Fruit fly (Drosophila melanogaster) whole organism, embryonic: ENCODE measurements around the gene CG12992.
A peak's percentile ranks its signal among the peaks of the same experiment; 100 is the strongest.

Source experiments
- Asciz ChIP-seq: fragments of 200-800 bp; sonication (Bioruptor generic); optimal IDR thresholded peaks from 2 replicates; lab custom pipeline; 2017; ENCODE audit warnings: missing biosample characterization, mild to moderate bottlenecking, missing genetic modification characterization, missing genetic modification reagents
- CG11723 ChIP-seq: fragments of 200-800 bp; sonication (Bioruptor generic); optimal IDR thresholded peaks from 2 replicates; lab custom pipeline; 2017; ENCODE audit warnings: missing biosample characterization, mild to moderate bottlenecking, missing genetic modification characterization
- CG12104 ChIP-seq: fragments of 200-800 bp; sonication (Bioruptor generic); optimal IDR thresholded peaks from 3 replicates; lab custom pipeline; 2016; ENCODE audit warnings: missing biosample characterization, missing genetic modification characterization
- CG1233 ChIP-seq: fragments of 200-800 bp; sonication (Bioruptor generic); optimal IDR thresholded peaks from 4 replicates; lab custom pipeline; 2018; ENCODE audit warnings: missing biosample characterization, mild to moderate bottlenecking, missing genetic modification characterization
- CG13287 ChIP-seq: fragments of 200-800 bp; sonication (Bioruptor generic); IDR thresholded peaks from 2 replicates; pipeline ENCODE4 v1.3.6; 2022; ENCODE audit warnings: missing biosample characterization, missing genetic modification characterization; ENCODE audit not compliant: partially characterized antibody
- CG13775 ChIP-seq: fragments of 200-800 bp; sonication (Bioruptor generic); optimal IDR thresholded peaks from 3 replicates; lab custom pipeline; 2017; ENCODE audit warnings: missing biosample characterization, mild to moderate bottlenecking, missing genetic modification characterization
- CG16815 ChIP-seq: fragments of 200-800 bp; sonication (Bioruptor generic); optimal IDR thresholded peaks from 3 replicates; lab custom pipeline; 2017; ENCODE audit warnings: missing biosample characterization, mild to moderate bottlenecking, missing genetic modification characterization
- CG17359 ChIP-seq: fragments of 200-800 bp; sonication (Bioruptor generic); optimal IDR thresholded peaks from 3 replicates; lab custom pipeline; 2018; ENCODE audit warnings: missing biosample characterization, mild to moderate bottlenecking, missing genetic modification characterization, moderate library complexity
- CG17612 ChIP-seq: fragments of 200-800 bp; sonication (Bioruptor generic); IDR thresholded peaks from 2 replicates; pipeline ENCODE4 v1.3.6; 2022; ENCODE audit warnings: missing biosample characterization, missing genetic modification characterization
- CG18262 ChIP-seq: fragments of 200-800 bp; optimal IDR thresholded peaks from 3 replicates; lab custom pipeline; 2019; ENCODE audit warnings: missing biosample characterization, mild to moderate bottlenecking, missing genetic modification characterization, moderate library complexity
- CG31365 ChIP-seq: fragments of 200-800 bp; sonication (Bioruptor generic); optimal IDR thresholded peaks from 2 replicates; lab custom pipeline; 2018; ENCODE audit warnings: missing biosample characterization, mild to moderate bottlenecking, missing genetic modification characterization
- CG34376 ChIP-seq: fragments of 200-800 bp; sonication (Bioruptor generic); optimal IDR thresholded peaks from 2 replicates; lab custom pipeline; 2018; ENCODE audit warnings: missing biosample characterization, mild to moderate bottlenecking, missing genetic modification characterization
- CG3847 ChIP-seq: fragments of 200-800 bp; sonication (Bioruptor generic); IDR thresholded peaks from 2 replicates; pipeline ENCODE4 v1.3.6; 2022; ENCODE audit warnings: missing biosample characterization, missing genetic modification characterization
- CG4424 ChIP-seq: fragments of 200-800 bp; sonication (Bioruptor generic); optimal IDR thresholded peaks from 3 replicates; lab custom pipeline; 2016; ENCODE audit warnings: missing biosample characterization, missing genetic modification characterization
- CG7928 ChIP-seq: fragments of 200-800 bp; sonication (Bioruptor generic); optimal IDR thresholded peaks from 2 replicates; lab custom pipeline; 2017; ENCODE audit warnings: missing biosample characterization, mild to moderate bottlenecking, missing genetic modification characterization
- CG9727 ChIP-seq: fragments of 200-800 bp; sonication (Bioruptor generic); optimal IDR thresholded peaks from 3 replicates; lab custom pipeline; 2017; ENCODE audit warnings: missing biosample characterization, mild to moderate bottlenecking, missing genetic modification characterization
- CTCF ChIP-seq: fragments of 200-800 bp; sonication (Bioruptor generic); optimal IDR thresholded peaks from 2 replicates; lab custom pipeline; 2017; ENCODE audit warnings: missing biosample characterization, mild to moderate bottlenecking, missing genetic modification characterization, moderate library complexity
- Camta ChIP-seq: fragments of 200-800 bp; sonication (Bioruptor generic); optimal IDR thresholded peaks from 2 replicates; lab custom pipeline; 2016; ENCODE audit warnings: missing biosample characterization, missing genetic modification characterization
- Chrac-16 ChIP-seq: fragments of 200-800 bp; sonication (Bioruptor generic); optimal IDR thresholded peaks from 3 replicates; lab custom pipeline; 2016; ENCODE audit warnings: missing biosample characterization, missing genetic modification characterization
- Doc2 ChIP-seq: fragments of 200-800 bp; sonication (Bioruptor generic); IDR thresholded peaks from 2 replicates; pipeline ENCODE4 v1.3.6; 2022; ENCODE audit warnings: missing biosample characterization, missing genetic modification characterization
- Dp ChIP-seq: fragments of 200-800 bp; sonication (Bioruptor generic); optimal IDR thresholded peaks from 2 replicates; lab custom pipeline; 2018; ENCODE audit warnings: missing biosample characterization, mild to moderate bottlenecking, missing genetic modification characterization, moderate library complexity
- Dref ChIP-seq: fragments of 200-800 bp; sonication (Bioruptor generic); IDR thresholded peaks from 2 replicates; pipeline ENCODE4 v1.3.6; 2022; ENCODE audit warnings: missing biosample characterization, missing genetic modification characterization
- Ets97D ChIP-seq: fragments of 200-800 bp; sonication (Bioruptor generic); optimal IDR thresholded peaks from 3 replicates; lab custom pipeline; 2016; ENCODE audit warnings: missing biosample characterization, missing genetic modification characterization
- HLH54F ChIP-seq: fragments of 200-800 bp; sonication (Bioruptor generic); optimal IDR thresholded peaks from 3 replicates; lab custom pipeline; 2016; ENCODE audit warnings: missing biosample characterization, missing genetic modification characterization
- MTF-1 ChIP-seq: fragments of 200-800 bp; sonication (Bioruptor generic); optimal IDR thresholded peaks from 2 replicates; lab custom pipeline; 2018; ENCODE audit warnings: missing biosample characterization, mild to moderate bottlenecking, missing genetic modification characterization, borderline replicate concordance
- NC2β ChIP-seq: fragments of 200-800 bp; sonication (Bioruptor generic); optimal IDR thresholded peaks from 2 replicates; lab custom pipeline; 2016; ENCODE audit warnings: missing biosample characterization, missing genetic modification characterization
- NFAT ChIP-seq: fragments of 200-800 bp; sonication (Bioruptor generic); IDR thresholded peaks from 2 replicates; pipeline ENCODE4 v1.3.6; 2022; ENCODE audit warnings: missing biosample characterization, missing genetic modification characterization
- Side ChIP-seq: fragments of 200-800 bp; sonication (Bioruptor generic); optimal IDR thresholded peaks from 2 replicates; lab custom pipeline; 2016; ENCODE audit warnings: missing biosample characterization, missing genetic modification characterization
- Six4 ChIP-seq: fragments of 200-800 bp; sonication (Bioruptor generic); optimal IDR thresholded peaks from 2 replicates; lab custom pipeline; 2016; ENCODE audit warnings: missing biosample characterization, missing genetic modification characterization
- Tbp ChIP-seq: fragments of >200 bp; optimal IDR thresholded peaks from 2 replicates; lab custom pipeline; 2018; ENCODE audit warnings: missing biosample characterization, missing genetic modification characterization
- ase ChIP-seq: fragments of 200-800 bp; sonication (Bioruptor generic); IDR thresholded peaks from 3 replicates; pipeline ENCODE4 v1.3.6; 2022; ENCODE audit warnings: missing biosample characterization, missing genetic modification characterization
- ato ChIP-seq: fragments of 200-800 bp; sonication (Bioruptor generic); IDR thresholded peaks from 2 replicates; pipeline ENCODE4 v1.3.6; 2022; ENCODE audit warnings: missing biosample characterization, missing genetic modification characterization; ENCODE audit not compliant: partially characterized antibody
- cas ChIP-seq: fragments of 200-800 bp; sonication (Bioruptor generic); IDR thresholded peaks from 2 replicates; pipeline ENCODE4 v1.3.6; 2022; ENCODE audit warnings: missing biosample characterization, missing genetic modification characterization
- chif ChIP-seq, 2 experiments: fragments of 200-800 bp; sonication (Bioruptor generic); optimal IDR thresholded peaks; 3 replicates each; lab custom pipeline; 2016; ENCODE audit warnings: missing biosample characterization in 2 of 2, missing genetic modification characterization in 2 of 2
- fd64A ChIP-seq: fragments of 200-800 bp; sonication (Bioruptor generic); optimal IDR thresholded peaks from 3 replicates; lab custom pipeline; 2018; ENCODE audit warnings: missing biosample characterization, mild to moderate bottlenecking, missing genetic modification characterization
- fd96Cb ChIP-seq: fragments of 200-800 bp; sonication (Bioruptor generic); optimal IDR thresholded peaks from 2 replicates; lab custom pipeline; 2018; ENCODE audit warnings: missing biosample characterization, mild to moderate bottlenecking, missing genetic modification characterization, moderate library complexity
- gcm ChIP-seq: fragments of 200-800 bp; sonication (Bioruptor generic); optimal IDR thresholded peaks from 2 replicates; lab custom pipeline; 2019; ENCODE audit warnings: missing biosample characterization, mild to moderate bottlenecking, missing genetic modification characterization, moderate library complexity
- ham ChIP-seq: fragments of 200-800 bp; sonication (Bioruptor generic); IDR thresholded peaks from 2 replicates; pipeline ENCODE4 v1.3.6; 2022; ENCODE audit warnings: missing biosample characterization, missing genetic modification characterization
- inv ChIP-seq: fragments of 200-800 bp; sonication (Bioruptor generic); IDR thresholded peaks from 2 replicates; pipeline ENCODE4 v1.3.6; 2022; ENCODE audit warnings: missing biosample characterization, missing genetic modification characterization; ENCODE audit not compliant: partially characterized antibody
- lab ChIP-seq: fragments of 200-800 bp; sonication (Bioruptor generic); optimal IDR thresholded peaks from 3 replicates; lab custom pipeline; 2017; ENCODE audit warnings: missing biosample characterization, missing genetic modification characterization, mild to moderate bottlenecking, moderate library complexity, missing genetic modification reagents
- lilli ChIP-seq: fragments of 200-800 bp; sonication (Bioruptor generic); optimal IDR thresholded peaks from 3 replicates; lab custom pipeline; 2016; ENCODE audit warnings: missing biosample characterization, missing genetic modification characterization
- lov ChIP-seq, 2 experiments: fragments of 200-800 bp in 1 of 2; fragments of >200 bp in 1 of 2; sonication (Bioruptor generic) in 1 of 2; IDR thresholded peaks in 1 of 2; optimal IDR thresholded peaks in 1 of 2; 2 replicates in 1 of 2; 3 replicates in 1 of 2; pipeline versions ENCODE4 v1.3.6 to Lab custom; 2017 to 2022; ENCODE audit warnings: missing biosample characterization in 1 of 2, missing genetic modification characterization in 1 of 2
- mld ChIP-seq: fragments of 200-800 bp; sonication (Bioruptor generic); IDR thresholded peaks from 3 replicates; pipeline ENCODE4 v1.3.6; 2022; ENCODE audit warnings: missing biosample characterization, missing genetic modification characterization; ENCODE audit not compliant: partially characterized antibody
- nau ChIP-seq: fragments of 200-800 bp; sonication (Bioruptor generic); optimal IDR thresholded peaks from 3 replicates; lab custom pipeline; 2017; ENCODE audit warnings: missing biosample characterization, mild to moderate bottlenecking, missing genetic modification characterization, missing genetic modification reagents
- row ChIP-seq: fragments of 200-800 bp; sonication (Bioruptor generic); IDR thresholded peaks from 3 replicates; pipeline ENCODE4 v1.3.6; 2022; ENCODE audit warnings: missing biosample characterization, missing genetic modification characterization
- run ChIP-seq: fragments of 200-800 bp; sonication (Bioruptor generic); optimal IDR thresholded peaks from 3 replicates; lab custom pipeline; 2018; ENCODE audit warnings: missing biosample characterization, mild to moderate bottlenecking, missing genetic modification characterization
- sens-2 ChIP-seq: fragments of 200-800 bp; sonication (Bioruptor generic); IDR thresholded peaks from 2 replicates; pipeline ENCODE4 v1.3.6; 2022; ENCODE audit warnings: missing biosample characterization, missing genetic modification characterization
- slou ChIP-seq: fragments of 200-800 bp; sonication (Bioruptor generic); optimal IDR thresholded peaks from 3 replicates; lab custom pipeline; 2016; ENCODE audit warnings: missing biosample characterization, missing genetic modification characterization
- tio ChIP-seq: fragments of 200-800 bp; sonication (Bioruptor generic); optimal IDR thresholded peaks from 2 replicates; lab custom pipeline; 2017; ENCODE audit warnings: missing biosample characterization, missing genetic modification characterization, inconsistent platforms
- yki ChIP-seq: fragments of >200 bp; optimal IDR thresholded peaks from 3 replicates; lab custom pipeline; 2018
- zen ChIP-seq: fragments of 200-800 bp; sonication (Bioruptor generic); optimal IDR thresholded peaks from 3 replicates; lab custom pipeline; 2018; ENCODE audit warnings: missing biosample characterization, mild to moderate bottlenecking, missing genetic modification characterization, moderate library complexity
- zf30C ChIP-seq: fragments of 200-800 bp; sonication (Bioruptor generic); optimal IDR thresholded peaks from 3 replicates; lab custom pipeline; 2018; ENCODE audit warnings: missing biosample characterization, mild to moderate bottlenecking, missing genetic modification characterization

Gene CG12992

DNA sequence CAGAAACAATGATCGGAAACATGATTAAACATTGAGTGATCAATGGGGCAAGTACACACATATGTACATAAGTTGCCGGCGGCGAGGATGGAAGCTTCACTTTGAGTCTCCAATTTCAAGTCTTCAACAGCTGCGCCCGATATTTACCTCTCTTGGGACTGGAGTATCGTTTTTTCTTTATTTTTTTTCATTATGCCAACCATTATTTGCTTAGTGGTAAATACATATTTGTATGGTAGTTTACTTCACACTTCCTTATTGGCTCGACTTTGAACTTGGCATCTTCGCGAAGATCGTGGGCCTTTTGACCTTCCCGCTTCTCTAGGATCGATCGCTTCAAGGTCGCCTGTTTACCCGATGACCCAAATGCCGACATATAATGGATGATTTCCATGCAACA lies 6.0 kb upstream of the CG12992 start (continued):
- TF ChIP-seq CG31365 (no peak), gcm (GFP tag; lab: Kevin White, UChicago) (peak; percentile 27), CG34376 (GFP tag; lab: Kevin White, UChicago) (no peak), tio (no peak), CG13775 (no peak), Ets97D (GFP tag; lab: Kevin White, UChicago) (no peak), Doc2 (GFP tag; lab: Robert Waterston, UW) (no peak), mld (GFP tag; lab: Robert Waterston, UW) (no peak), Side (no peak), CG17359 (peak; percentile 56), CG12104 (GFP tag; lab: Kevin White, UChicago) (no peak), NC2β (GFP tag; lab: Kevin White, UChicago) (no peak), row (GFP tag; lab: Robert Waterston, UW) (no peak), CG9727 (GFP tag; lab: Kevin White, UChicago) (no peak), Dref (no peak), zf30C (GFP tag; lab: Kevin White, UChicago) (no peak), yki (lab: Kevin White, UChicago) (no peak), CG18262 (no peak), run (peak; percentile 17), CG1233 (GFP tag; lab: Kevin White, UChicago) (peak; percentile 50), CG16815 (no peak), ham (GFP tag; lab: Robert Waterston, UW) (no peak), Six4 (peak; percentile 17), chif (GFP tag; optimal IDR thresholded peaks at IDR 0.05; lab: Kevin White, UChicago) (peak in 1 of 2 experiments; percentile 33), Camta (GFP tag; lab: Kevin White, UChicago) (peak; percentile 7), nau (GFP tag; lab: Kevin White, UChicago) (peak; percentile 52), CG11723 (GFP tag; lab: Kevin White, UChicago) (no peak), CG3847 (GFP tag; lab: Robert Waterston, UW) (no peak), Chrac-16 (no peak), ase (GFP tag; lab: Robert Waterston, UW) (no peak), fd64A (GFP tag; lab: Kevin White, UChicago) (peak; percentile 16), Tbp (GFP tag; lab: Kevin White, UChicago) (no peak), HLH54F (no peak), NFAT (GFP tag; lab: Robert Waterston, UW) (no peak), cas (GFP tag; lab: Robert Waterston, UW) (no peak), CG17612 (no peak), lilli (GFP tag; lab: Kevin White, UChicago) (no peak), lov (optimal IDR thresholded peaks at IDR 0.05; lab: Kevin White, UChicago) (no peak), lov (GFP tag; IDR thresholded peaks at IDR 0.05; lab: Robert Waterston, UW) (no peak), CTCF (GFP tag; lab: Kevin White, UChicago) (no peak), lab (peak; percentile 82), MTF-1 (GFP tag; lab: Kevin White, UChicago) (peak; percentile 12), CG13287 (no peak), CG4424 (GFP tag; lab: Kevin White, UChicago) (no peak), ato (GFP tag; lab: Robert Waterston, UW) (no peak), sens-2 (GFP tag; lab: Robert Waterston, UW) (no peak), inv (GFP tag; lab: Robert Waterston, UW) (no peak), fd96Cb (tag; lab: Kevin White, UChicago) (no peak), Dp (GFP tag; lab: Kevin White, UChicago) (no peak), slou (no peak), Asciz (GFP tag; lab: Kevin White, UChicago) (peak; percentile 61), zen (tag; lab: Kevin White, UChicago) (no peak), CG7928 (GFP tag; lab: Kevin White, UChicago) (no peak)
